Fruit fly (Drosophila melanogaster): ENCODE data around the gene knrl.

- TF ChIP-seq usp (GFP tag; optimal IDR thresholded peaks at IDR 0.05) (no peak), pan (optimal IDR thresholded peaks at IDR 0.05) (no peak), EcR (GFP tag; optimal IDR thresholded peaks at IDR 0.05) (no peak), psq (optimal IDR thresholded peaks at IDR 0.05) (no peak), Dll (optimal IDR thresholded peaks at IDR 0.05) (no peak)
Measured at dm6 chr3L:20595834-20596233, 24.6 kb downstream of the knrl start.

All from whole organism.